Fruit fly (Drosophila melanogaster) whole organism, prepupa: ENCODE data around the gene Mms19.

Experiments
- Blimp-1 ChIP-seq: fragments of 200-800 bp; sonication (Bioruptor generic); optimal IDR thresholded peaks from 3 replicates; lab custom pipeline; 2017; ENCODE audit warnings: missing biosample characterization, missing genetic modification characterization, mild to moderate bottlenecking, moderate library complexity, missing genetic modification reagents
- CG10631 ChIP-seq: fragments of 200-800 bp; sonication (Bioruptor generic); optimal IDR thresholded peaks from 2 replicates; lab custom pipeline; 2016; ENCODE audit warnings: missing biosample characterization, missing genetic modification characterization
- CG10669 ChIP-seq: fragments of 200-800 bp; sonication (Bioruptor generic); optimal IDR thresholded peaks from 3 replicates; lab custom pipeline; 2018; ENCODE audit warnings: missing biosample characterization, mild to moderate bottlenecking, missing genetic modification characterization, moderate library complexity
- CG11762 ChIP-seq: fragments of 200-800 bp; sonication (Bioruptor generic); optimal IDR thresholded peaks from 3 replicates; lab custom pipeline; 2016; ENCODE audit warnings: missing biosample characterization, missing genetic modification characterization; ENCODE audit not compliant: insufficient read depth
- CG11902 ChIP-seq: fragments of 200-800 bp; sonication (Bioruptor generic); optimal IDR thresholded peaks from 3 replicates; lab custom pipeline; 2016; ENCODE audit warnings: missing biosample characterization, missing genetic modification characterization
- CG15336 ChIP-seq: fragments of 200-800 bp; sonication (Bioruptor generic); IDR thresholded peaks from 2 replicates; pipeline ENCODE4 v1.3.6; 2022; ENCODE audit warnings: missing biosample characterization, missing genetic modification characterization
- CG1621 ChIP-seq: fragments of 200-800 bp; sonication (Bioruptor generic); optimal IDR thresholded peaks from 3 replicates; lab custom pipeline; 2018; ENCODE audit warnings: missing biosample characterization, mild to moderate bottlenecking, missing genetic modification characterization
- CG16779 ChIP-seq: fragments of 200-800 bp; sonication (Bioruptor generic); optimal IDR thresholded peaks from 3 replicates; lab custom pipeline; 2017; ENCODE audit warnings: missing biosample characterization, mild to moderate bottlenecking, missing genetic modification characterization
- CG3032 ChIP-seq: fragments of 200-800 bp; optimal IDR thresholded peaks from 2 replicates; lab custom pipeline; 2019; ENCODE audit warnings: missing biosample characterization, mild to moderate bottlenecking, missing genetic modification characterization, moderate library complexity
- CG31627 ChIP-seq: fragments of 200-800 bp; sonication (Bioruptor generic); optimal IDR thresholded peaks from 3 replicates; lab custom pipeline; 2016; ENCODE audit warnings: missing biosample characterization, missing genetic modification characterization
- CG32006 ChIP-seq: fragments of 200-800 bp; sonication (Bioruptor generic); optimal IDR thresholded peaks from 3 replicates; lab custom pipeline; 2017; ENCODE audit warnings: missing biosample characterization, mild to moderate bottlenecking, missing genetic modification characterization
- CG3919 ChIP-seq: fragments of 200-800 bp; sonication (Bioruptor generic); optimal IDR thresholded peaks from 3 replicates; lab custom pipeline; 2016; ENCODE audit warnings: missing biosample characterization, missing genetic modification characterization
- CG4318 ChIP-seq: fragments of 200-800 bp; sonication (Bioruptor generic); optimal IDR thresholded peaks from 3 replicates; lab custom pipeline; 2017; ENCODE audit warnings: missing biosample characterization, mild to moderate bottlenecking, missing genetic modification characterization
- CG6163 ChIP-seq: fragments of 200-800 bp; sonication (Bioruptor generic); IDR thresholded peaks from 3 replicates; pipeline ENCODE4 v1.3.6; 2022; ENCODE audit warnings: missing biosample characterization, missing genetic modification characterization
- CG6276 ChIP-seq: fragments of 200-800 bp; sonication (Bioruptor generic); optimal IDR thresholded peaks from 2 replicates; lab custom pipeline; 2017; ENCODE audit warnings: missing biosample characterization, mild to moderate bottlenecking, missing genetic modification characterization
- CG6792 ChIP-seq: fragments of 200-800 bp; sonication (Bioruptor generic); optimal IDR thresholded peaks from 3 replicates; lab custom pipeline; 2016; ENCODE audit warnings: missing biosample characterization, missing genetic modification characterization
- CG6808 ChIP-seq: fragments of 200-800 bp; sonication (Bioruptor generic); optimal IDR thresholded peaks from 3 replicates; lab custom pipeline; 2017; ENCODE audit warnings: missing biosample characterization, missing genetic modification characterization, mild to moderate bottlenecking, moderate library complexity, missing genetic modification reagents
- CG6854 ChIP-seq: fragments of 200-800 bp; sonication (Bioruptor generic); optimal IDR thresholded peaks from 2 replicates; lab custom pipeline; 2017; ENCODE audit warnings: missing biosample characterization, mild to moderate bottlenecking, missing genetic modification characterization
- CG9139 ChIP-seq: fragments of 200-800 bp; sonication (Bioruptor generic); optimal IDR thresholded peaks from 3 replicates; lab custom pipeline; 2017; ENCODE audit warnings: missing biosample characterization, mild to moderate bottlenecking, missing genetic modification characterization
- Eip78C ChIP-seq: fragments of 200-800 bp; sonication (Bioruptor generic); peaks from one replicate; lab custom pipeline; 2016; ENCODE audit warnings: missing biosample characterization, missing genetic modification characterization
- Ets21C ChIP-seq: fragments of 200-800 bp; sonication (Bioruptor generic); optimal IDR thresholded peaks from 3 replicates; lab custom pipeline; 2016; ENCODE audit warnings: missing biosample characterization, missing genetic modification characterization
- Ets96B ChIP-seq: fragments of 200-800 bp; optimal IDR thresholded peaks from 2 replicates; lab custom pipeline; 2019; ENCODE audit warnings: missing biosample characterization, mild to moderate bottlenecking, missing genetic modification characterization, moderate library complexity
- Gug ChIP-seq: fragments of 200-800 bp; sonication (Bioruptor generic); IDR thresholded peaks from 2 replicates; pipeline ENCODE4 v1.3.6; 2022; ENCODE audit warnings: missing biosample characterization, missing genetic modification characterization
- Hr38 ChIP-seq: sonication (Bioruptor generic); optimal IDR thresholded peaks from 2 replicates; lab custom pipeline; 2016; ENCODE audit warnings: missing biosample characterization, missing genetic modification characterization
- Hr39 ChIP-seq: fragments of 200-800 bp; sonication (Bioruptor generic); optimal IDR thresholded peaks from 2 replicates; lab custom pipeline; 2016; ENCODE audit warnings: missing biosample characterization, missing genetic modification characterization
- OdsH ChIP-seq: fragments of 200-800 bp; sonication (Bioruptor generic); optimal IDR thresholded peaks from 3 replicates; lab custom pipeline; 2016; ENCODE audit warnings: missing biosample characterization, missing genetic modification characterization
- Sox102F ChIP-seq: fragments of 200-800 bp; sonication (Bioruptor generic); optimal IDR thresholded peaks from 2 replicates; lab custom pipeline; 2016; ENCODE audit warnings: missing biosample characterization, mild to moderate bottlenecking, missing genetic modification characterization
- Sox14 ChIP-seq: fragments of 200-800 bp; sonication (Bioruptor generic); optimal IDR thresholded peaks from 3 replicates; lab custom pipeline; 2016; ENCODE audit warnings: missing biosample characterization, missing genetic modification characterization
- achi ChIP-seq: fragments of 200-800 bp; sonication (Bioruptor generic); optimal IDR thresholded peaks from 3 replicates; lab custom pipeline; 2016; ENCODE audit warnings: missing biosample characterization, missing genetic modification characterization
- acj6 ChIP-seq: fragments of 200-800 bp; sonication (Bioruptor generic); optimal IDR thresholded peaks from 3 replicates; lab custom pipeline; 2016; ENCODE audit warnings: missing biosample characterization, missing genetic modification characterization
- cyc ChIP-seq: fragments of 200-800 bp; sonication (Bioruptor generic); optimal IDR thresholded peaks from 3 replicates; lab custom pipeline; 2016; ENCODE audit warnings: missing biosample characterization, missing genetic modification characterization
- dac ChIP-seq: fragments of 200-800 bp; sonication (Bioruptor generic); optimal IDR thresholded peaks from 2 replicates; lab custom pipeline; 2017; ENCODE audit warnings: missing biosample characterization, mild to moderate bottlenecking, missing genetic modification characterization
- dsx ChIP-seq: fragments of 200-800 bp; optimal IDR thresholded peaks from 3 replicates; lab custom pipeline; 2019; ENCODE audit warnings: missing biosample characterization, mild to moderate bottlenecking, missing genetic modification characterization, moderate library complexity; ENCODE audit not compliant: poor library complexity, severe bottlenecking
- eg ChIP-seq: fragments of 200-800 bp; sonication (Bioruptor generic); IDR thresholded peaks from 3 replicates; pipeline ENCODE4 v1.3.6; 2022; ENCODE audit warnings: missing biosample characterization, missing genetic modification characterization
- esn ChIP-seq: fragments of 200-800 bp; sonication (Bioruptor generic); optimal IDR thresholded peaks from 2 replicates; lab custom pipeline; 2016; ENCODE audit warnings: missing biosample characterization, mild to moderate bottlenecking, missing genetic modification characterization, moderate library complexity
- fd59A ChIP-seq: fragments of 200-800 bp; sonication (Bioruptor generic); optimal IDR thresholded peaks from 2 replicates; lab custom pipeline; 2017; ENCODE audit warnings: missing biosample characterization, mild to moderate bottlenecking, missing genetic modification characterization, missing genetic modification reagents
- lz ChIP-seq: fragments of 200-800 bp; sonication (Bioruptor generic); optimal IDR thresholded peaks from 3 replicates; lab custom pipeline; 2016; ENCODE audit warnings: missing biosample characterization, missing genetic modification characterization
- pdm3 ChIP-seq: fragments of 200-800 bp; sonication (Bioruptor generic); optimal IDR thresholded peaks from 3 replicates; lab custom pipeline; 2016; ENCODE audit warnings: missing biosample characterization, missing genetic modification characterization
- salr ChIP-seq, 2 experiments: fragments of 200-800 bp; sonication (Bioruptor generic); optimal IDR thresholded peaks; 3 replicates each; lab custom pipeline; 2016 to 2018; ENCODE audit warnings: missing biosample characterization in 2 of 2, missing genetic modification characterization in 2 of 2, mild to moderate bottlenecking in 1 of 2
- spab ChIP-seq: fragments of 200-800 bp; sonication (Bioruptor generic); optimal IDR thresholded peaks from 2 replicates; lab custom pipeline; 2017; ENCODE audit warnings: missing biosample characterization, mild to moderate bottlenecking, missing genetic modification characterization, missing genetic modification reagents
- ss ChIP-seq, 2 experiments: fragments of 200-800 bp; sonication (Bioruptor generic); optimal IDR thresholded peaks; 2 replicates in 1 of 2; 3 replicates in 1 of 2; lab custom pipeline; 2017 to 2018; ENCODE audit warnings: mild to moderate bottlenecking in 2 of 2, missing biosample characterization in 2 of 2, missing genetic modification characterization in 2 of 2, moderate library complexity in 1 of 2
- svp ChIP-seq: fragments of 200-800 bp; sonication (Bioruptor generic); peaks from one replicate; lab custom pipeline; 2016; ENCODE audit warnings: missing biosample characterization, missing genetic modification characterization
- topi ChIP-seq: fragments of 200-800 bp; sonication (Bioruptor generic); optimal IDR thresholded peaks from 3 replicates; lab custom pipeline; 2016; ENCODE audit warnings: missing biosample characterization, missing genetic modification characterization

The Mms19 gene

DNA sequence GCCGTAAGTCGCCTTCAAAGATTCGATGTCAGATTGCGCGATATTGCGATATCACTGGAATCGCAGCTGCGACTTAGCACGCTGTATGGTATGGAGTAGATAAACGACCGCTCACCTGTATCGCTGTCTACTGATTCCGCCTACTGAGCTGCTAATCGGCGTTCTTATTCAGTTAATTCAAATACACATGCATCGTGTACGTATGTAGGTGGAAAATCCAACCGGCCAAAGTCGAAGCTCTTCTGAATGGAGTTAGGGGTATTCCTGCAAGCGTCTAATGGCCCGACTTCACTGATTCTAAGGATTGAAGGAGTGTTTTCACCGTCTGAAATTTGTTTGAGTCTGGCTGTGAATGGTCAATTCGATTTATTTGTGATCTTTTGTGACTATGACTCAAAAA is 9.2 kb upstream of the Mms19 start, which contains the start of gene CG2604:
Gene CG2604 (minus strand): TSS at position 231 of the 400 bp plus-strand sequence.
- peak; percentile 68 for TF ChIP-seq Eip78C (GFP tag; lab: Kevin White, UChicago)
- no peak for TF ChIP-seq dsx
- no peak for TF ChIP-seq CG11902 (GFP tag; lab: Kevin White, UChicago)
- peak; percentile 29 for TF ChIP-seq esn
- TF ChIP-seq CG11762 (GFP tag; lab: Kevin White, UChicago) = no peak
- TF ChIP-seq CG4318 (GFP tag; lab: Kevin White, UChicago) = no peak
- TF ChIP-seq spab (GFP tag; lab: Kevin White, UChicago) = no peak
- TF ChIP-seq svp (GFP tag; lab: Kevin White, UChicago) = no peak
- TF ChIP-seq CG10669 (GFP tag; lab: Kevin White, UChicago) = no peak
- peak; percentile 33 for TF ChIP-seq Sox14 (GFP tag; lab: Kevin White, UChicago)
- TF ChIP-seq CG6163 (GFP tag; lab: Robert Waterston, UW) = no peak
- peak; percentile 31 for TF ChIP-seq CG1621 (tag; lab: Kevin White, UChicago)
- TF ChIP-seq CG3919 (GFP tag; lab: Kevin White, UChicago) = no peak
- peak in 1 of 2 experiments; percentile 3 for TF ChIP-seq salr (GFP tag; optimal IDR thresholded peaks at IDR 0.05; lab: Kevin White, UChicago)
- no peak for TF ChIP-seq CG15336 (GFP tag; lab: Robert Waterston, UW)
- TF ChIP-seq Ets96B (tag; lab: Kevin White, UChicago) = peak; percentile 9
- no peak for TF ChIP-seq Hr38
- no peak for TF ChIP-seq acj6 (GFP tag; lab: Kevin White, UChicago)
- no peak for TF ChIP-seq topi
- TF ChIP-seq fd59A (GFP tag; lab: Kevin White, UChicago) = no peak
- TF ChIP-seq CG10631 (GFP tag; lab: Kevin White, UChicago) = no peak
- TF ChIP-seq achi = no peak
- TF ChIP-seq dac (GFP tag; lab: Kevin White, UChicago) = peak; percentile 67
- peak; percentile 38 for TF ChIP-seq CG3032 (tag; lab: Kevin White, UChicago)
- TF ChIP-seq lz (GFP tag; lab: Kevin White, UChicago) = peak; percentile 1
- TF ChIP-seq CG32006 (GFP tag; lab: Kevin White, UChicago) = no peak
- TF ChIP-seq CG31627 = peak; percentile 23
- no peak for TF ChIP-seq Gug (GFP tag; lab: Robert Waterston, UW)
- peak; percentile 64 for TF ChIP-seq CG6854 (GFP tag; lab: Kevin White, UChicago)
- no peak for TF ChIP-seq Blimp-1 (GFP tag; lab: Kevin White, UChicago)
- TF ChIP-seq Hr39 (GFP tag; lab: Kevin White, UChicago) = no peak
- TF ChIP-seq Ets21C = no peak
- TF ChIP-seq CG6808 (GFP tag; lab: Kevin White, UChicago) = peak; percentile 56
- no peak for TF ChIP-seq CG9139 (GFP tag; lab: Kevin White, UChicago)
- no peak for TF ChIP-seq CG16779 (tag; lab: Kevin White, UChicago)
- TF ChIP-seq CG6276 (GFP tag; lab: Kevin White, UChicago) = no peak
- TF ChIP-seq ss (GFP tag; optimal IDR thresholded peaks at IDR 0.05; lab: Kevin White, UChicago) = peak in 1 of 2 experiments; percentile 72
- TF ChIP-seq, all 60 proteins: peak for 13

DNA sequence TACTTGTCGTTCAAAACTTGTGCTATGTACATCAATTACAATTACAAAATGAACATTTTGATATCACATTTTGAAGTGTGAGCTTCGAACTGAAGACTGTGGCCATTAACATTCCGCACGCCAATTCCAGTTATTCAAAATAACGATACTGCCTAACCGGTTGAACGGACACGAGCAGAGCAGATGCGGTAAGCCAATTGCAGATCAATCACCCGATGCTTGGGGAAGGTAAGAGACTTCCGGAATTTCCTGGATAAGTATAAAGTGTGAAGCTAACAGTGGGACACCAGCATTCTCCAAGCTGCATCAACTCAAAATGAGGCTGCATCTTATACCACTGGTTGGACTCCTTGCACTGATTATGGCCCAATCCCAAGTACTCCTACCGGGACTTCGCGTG is 8.5 kb upstream of the Mms19 start, which contains the start of gene CG14664:
Gene CG14664 (plus strand): TSS at position 301 of the 400 bp plus-strand sequence.
- no peak for TF ChIP-seq CG3919 (GFP tag; lab: Kevin White, UChicago)
- TF ChIP-seq CG10631 (GFP tag; lab: Kevin White, UChicago) = no peak
- TF ChIP-seq pdm3 (GFP tag; lab: Kevin White, UChicago) = no peak
- no peak for TF ChIP-seq cyc
- no peak for TF ChIP-seq CG6163 (GFP tag; lab: Robert Waterston, UW)
- no peak for TF ChIP-seq CG32006 (GFP tag; lab: Kevin White, UChicago)
- TF ChIP-seq achi = no peak
- TF ChIP-seq eg (GFP tag; lab: Robert Waterston, UW) = no peak
- TF ChIP-seq ss (GFP tag; optimal IDR thresholded peaks at IDR 0.05; lab: Kevin White, UChicago) = no peak
- TF ChIP-seq lz (GFP tag; lab: Kevin White, UChicago) = no peak
- no peak for TF ChIP-seq Sox102F (GFP tag; lab: Kevin White, UChicago)
- no peak for TF ChIP-seq OdsH
- TF ChIP-seq CG6792 (GFP tag; lab: Kevin White, UChicago) = no peak
- TF ChIP-seq, all 60 proteins: peak for 0
